Worm (Caenorhabditis elegans) whole organism, L4/young adult: Measurements from ENCODE around the gene Y71H2AM.20.

Source experiments
- W03F9.2 ChIP-seq: fragments of 150-350 bp; optimal IDR thresholded peaks from 2 replicates; lab custom pipeline; 2014; ENCODE audit warnings: missing biosample characterization, missing genetic modification characterization
- him-1 ChIP-seq: sonication (generic microtip); optimal IDR thresholded peaks from 2 replicates; lab custom pipeline; 2016; ENCODE audit warnings: missing genotype, missing genetic modification reagents, missing genetic modification characterization, missing compliant biosample characterization

- TF ChIP-seq him-1 (tag; lab: Kevin White, UChicago), result no peak
- TF ChIP-seq W03F9.2 (tag; lab: Kevin White, UChicago), result no peak
These were observed 3.9 kb downstream of the Y71H2AM.20 start for ce11 chrIII:2781833-2782232.
